Fruit fly (Drosophila melanogaster) whole organism, pupa: ENCODE data around the gene CG8369.

Experiments
- CG15710 ChIP-seq: fragments of 200-800 bp; sonication (Bioruptor generic); optimal IDR thresholded peaks from 2 replicates; lab custom pipeline; 2018; ENCODE audit warnings: missing biosample characterization, mild to moderate bottlenecking, missing genetic modification characterization, moderate library complexity
- CG17806 ChIP-seq: fragments of 200-800 bp; sonication (Bioruptor generic); optimal IDR thresholded peaks from 2 replicates; lab custom pipeline; 2018; ENCODE audit warnings: missing biosample characterization, mild to moderate bottlenecking, missing genetic modification characterization, moderate library complexity
- CG8301 ChIP-seq: fragments of 200-800 bp; sonication (Bioruptor generic); optimal IDR thresholded peaks from 2 replicates; lab custom pipeline; 2018; ENCODE audit warnings: missing biosample characterization, mild to moderate bottlenecking, missing genetic modification characterization
- Snoo ChIP-seq: fragments of 200-800 bp; sonication (Bioruptor generic); optimal IDR thresholded peaks from 3 replicates; lab custom pipeline; 2017; ENCODE audit warnings: missing biosample characterization, mild to moderate bottlenecking, missing genetic modification characterization, inconsistent platforms

dm6 chr3R:8814029-8814647 is 7.7 kb upstream of the CG8369 start:
- TF ChIP-seq CG17806 (tag; lab: Kevin White, UChicago), result no peak
- no peak for TF ChIP-seq CG8301 (tag; lab: Kevin White, UChicago)
- no peak for TF ChIP-seq Snoo (tag; lab: Kevin White, UChicago)
- no peak for TF ChIP-seq CG15710 (tag; lab: Kevin White, UChicago)
